Worm (Caenorhabditis elegans) whole organism, L4 larva: ENCODE measurements around the gene F41E6.12.

Experiments
- daf-12 ChIP-seq: fragments of 150-350 bp; optimal IDR thresholded peaks from 2 replicates; lab custom pipeline; 2014; ENCODE audit warnings: missing biosample characterization, missing genetic modification reagents, missing genetic modification characterization
- daf-16 ChIP-seq, 3 experiments: sonication (generic microtip); optimal IDR thresholded peaks; 2 replicates each; lab custom pipeline; 2016 to 2017; ENCODE audit warnings: missing genetic modification characterization in 3 of 3, missing genetic modification reagents in 3 of 3, mild to moderate bottlenecking in 2 of 3, missing compliant biosample characterization in 2 of 3, missing biosample characterization in 1 of 3, moderate library complexity in 1 of 3
- lin-39 ChIP-seq: fragments of 150-350 bp; optimal IDR thresholded peaks from 2 replicates; lab custom pipeline; 2014; ENCODE audit warnings: missing biosample characterization, missing genetic modification reagents, missing genetic modification characterization
- madf-5 ChIP-seq, 2 experiments: fragments of 200-800 bp; sonication (Bioruptor generic); IDR thresholded peaks; 2 replicates each; pipeline ENCODE4 v1.3.6; 2022; ENCODE audit warnings: missing compliant biosample characterization in 2 of 2, missing genetic modification characterization in 2 of 2
- pha-4 ChIP-seq, 2 experiments: fragments of 150-350 bp in 1 of 2; fragments of 200-800 bp in 1 of 2; sonication (Bioruptor generic) in 1 of 2; IDR thresholded peaks in 1 of 2; optimal IDR thresholded peaks in 1 of 2; 2 replicates each; pipeline versions ENCODE4 v1.3.6 to Lab custom; 2014 to 2022; ENCODE audit warnings: missing genetic modification characterization in 2 of 2, missing genetic modification reagents in 2 of 2, missing biosample characterization in 1 of 2, missing compliant biosample characterization in 1 of 2
- skn-1 ChIP-seq: fragments of 150-350 bp; optimal IDR thresholded peaks from 2 replicates; lab custom pipeline; 2014; ENCODE audit warnings: missing biosample characterization, missing genetic modification characterization
- spr-3 ChIP-seq: fragments of 200-800 bp; sonication (Bioruptor generic); optimal IDR thresholded peaks from 2 replicates; lab custom pipeline; 2018; ENCODE audit warnings: mild to moderate bottlenecking, missing genetic modification characterization, missing compliant biosample characterization
- tag-97 ChIP-seq: fragments of 200-800 bp; sonication (Bioruptor generic); IDR thresholded peaks from 2 replicates; pipeline ENCODE4 v1.3.6; 2022; ENCODE audit warnings: missing genetic modification characterization, missing compliant biosample characterization
- unc-130 ChIP-seq: sonication (generic microtip); optimal IDR thresholded peaks from 2 replicates; lab custom pipeline; 2016; ENCODE audit warnings: missing genetic modification reagents, missing genetic modification characterization, missing compliant biosample characterization
- zag-1 ChIP-seq: fragments of 150-350 bp; optimal IDR thresholded peaks from 2 replicates; lab custom pipeline; 2014; ENCODE audit warnings: missing biosample characterization, missing genetic modification characterization

The F41E6.12 gene

DNA sequence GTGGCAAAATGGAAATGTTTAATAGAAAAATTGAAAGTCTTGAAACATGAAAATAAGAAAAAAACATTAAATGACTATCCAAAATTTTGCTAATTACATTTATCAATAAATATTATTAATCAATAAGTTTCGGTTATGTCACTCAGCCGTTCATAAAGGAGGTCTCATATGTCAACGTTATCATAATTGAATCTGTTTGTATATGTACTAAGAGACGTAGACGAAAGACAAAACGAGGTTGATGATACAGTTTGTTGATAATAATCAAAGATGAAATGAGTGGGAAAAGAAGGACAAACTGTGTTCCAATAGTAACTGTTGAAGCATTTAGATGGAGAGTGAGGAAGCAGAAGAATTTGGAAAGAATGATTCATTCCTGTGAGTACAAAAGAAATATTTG is 42.0 kb downstream of the F41E6.12 start (continued):
- TF ChIP-seq daf-16 (GFP tag; optimal IDR thresholded peaks at IDR 0.05; lab: Kevin White, UChicago) (no peak), daf-16 (tag; optimal IDR thresholded peaks at IDR 0.05; lab: Kevin White, UChicago) (peak; percentile 90), lin-39 (tag; lab: Kevin White, UChicago) (no peak), skn-1 (no peak), zag-1 (tag; lab: Kevin White, UChicago) (no peak)

DNA sequence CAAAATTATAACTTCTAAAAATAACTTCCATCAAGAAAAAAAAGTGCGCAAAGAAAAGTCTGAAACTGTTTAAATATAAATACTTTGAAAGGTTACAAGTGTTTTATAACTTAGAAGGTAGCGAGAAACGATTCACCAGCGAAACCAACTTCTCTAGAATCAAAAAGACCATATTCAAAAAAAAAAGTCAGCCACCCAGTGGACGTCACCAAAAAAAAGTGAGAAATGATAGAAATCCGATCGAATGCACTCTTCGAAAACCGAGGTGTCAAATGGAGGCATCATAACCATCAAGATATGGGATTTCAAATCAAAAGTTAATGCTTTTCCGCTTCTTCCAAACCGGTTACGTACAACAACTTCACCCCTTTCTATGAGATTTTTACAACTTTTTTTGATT is 42.5 kb downstream of the F41E6.12 start:
- TF ChIP-seq unc-130 (GFP tag; lab: Kevin White, UChicago): no peak

ce11 chrV:8580961-8581360 is 48.0 kb downstream of the F41E6.12 start, which contains the start of gene C10B5.1:
C10B5.1 (plus strand) TSS chrV:8581261.
- TF ChIP-seq tag-97 (GFP tag; lab: Robert Waterston, UW) (no peak), madf-5 (GFP tag; IDR thresholded peaks at IDR 0.05; lab: Robert Waterston, UW) (no peak), pha-4 (GFP tag; IDR thresholded peaks at IDR 0.05; lab: Robert Waterston, UW) (no peak), pha-4 (tag; optimal IDR thresholded peaks at IDR 0.05; lab: Kevin White, UChicago) (no peak), daf-12 (tag; lab: Kevin White, UChicago) (no peak), spr-3 (GFP tag; lab: Kevin White, UChicago) (no peak), daf-16 (GFP tag; optimal IDR thresholded peaks at IDR 0.05; lab: Kevin White, UChicago) (no peak), daf-16 (tag; optimal IDR thresholded peaks at IDR 0.05; lab: Kevin White, UChicago) (no peak)
